Fruit fly (Drosophila melanogaster) whole organism, embryonic: ENCODE measurements around the gene CG1764.

Source experiments
- B-H2 ChIP-seq: fragments of 200-800 bp; sonication (Bioruptor generic); optimal IDR thresholded peaks from 2 replicates; lab custom pipeline; 2018; ENCODE audit warnings: missing biosample characterization, mild to moderate bottlenecking, missing genetic modification characterization
- CG10431 ChIP-seq: fragments of 200-800 bp; sonication (Bioruptor generic); optimal IDR thresholded peaks from 3 replicates; lab custom pipeline; 2018; ENCODE audit warnings: missing biosample characterization, mild to moderate bottlenecking, missing genetic modification characterization
- CG12071 ChIP-seq: fragments of 200-800 bp; sonication (Bioruptor generic); optimal IDR thresholded peaks from 3 replicates; lab custom pipeline; 2018; ENCODE audit warnings: missing biosample characterization, mild to moderate bottlenecking, missing genetic modification characterization
- CG12104 ChIP-seq: fragments of 200-800 bp; sonication (Bioruptor generic); optimal IDR thresholded peaks from 3 replicates; lab custom pipeline; 2016; ENCODE audit warnings: missing biosample characterization, missing genetic modification characterization
- CG14860 ChIP-seq: fragments of 200-800 bp; sonication (Bioruptor generic); IDR thresholded peaks from 3 replicates; pipeline ENCODE4 v1.3.6; 2022; ENCODE audit warnings: missing biosample characterization, missing genetic modification characterization; ENCODE audit not compliant: partially characterized antibody
- CG16779 ChIP-seq: fragments of 200-800 bp; sonication (Bioruptor generic); IDR thresholded peaks from 2 replicates; pipeline ENCODE4 v1.3.6; 2022; ENCODE audit warnings: missing biosample characterization, missing genetic modification characterization
- CG16813 ChIP-seq: fragments of 200-800 bp; sonication (Bioruptor generic); IDR thresholded peaks from 3 replicates; pipeline ENCODE4 v1.3.6; 2022; ENCODE audit warnings: missing biosample characterization, missing genetic modification characterization; ENCODE audit not compliant: partially characterized antibody
- CG17612 ChIP-seq: fragments of 200-800 bp; sonication (Bioruptor generic); IDR thresholded peaks from 2 replicates; pipeline ENCODE4 v1.3.6; 2022; ENCODE audit warnings: missing biosample characterization, missing genetic modification characterization
- CG18599 ChIP-seq: fragments of 200-800 bp; sonication (Bioruptor generic); optimal IDR thresholded peaks from 3 replicates; lab custom pipeline; 2017; ENCODE audit warnings: missing biosample characterization, missing genetic modification characterization, mild to moderate bottlenecking, moderate library complexity, missing genetic modification reagents
- CG18764 ChIP-seq: fragments of 200-800 bp; sonication (Bioruptor generic); optimal IDR thresholded peaks from 3 replicates; lab custom pipeline; 2016; ENCODE audit warnings: missing biosample characterization, missing genetic modification characterization
- CG2712 ChIP-seq: fragments of 200-800 bp; optimal IDR thresholded peaks from 3 replicates; lab custom pipeline; 2019; ENCODE audit warnings: missing biosample characterization, mild to moderate bottlenecking, missing genetic modification characterization, moderate library complexity
- CG30020 ChIP-seq: fragments of 200-800 bp; optimal IDR thresholded peaks from 2 replicates; lab custom pipeline; 2019; ENCODE audit warnings: missing biosample characterization, mild to moderate bottlenecking, missing genetic modification characterization, moderate library complexity
- CG34376 ChIP-seq: fragments of 200-800 bp; sonication (Bioruptor generic); optimal IDR thresholded peaks from 2 replicates; lab custom pipeline; 2018; ENCODE audit warnings: missing biosample characterization, mild to moderate bottlenecking, missing genetic modification characterization
- CG43689 ChIP-seq: fragments of 200-800 bp; sonication (Bioruptor generic); IDR thresholded peaks from 2 replicates; pipeline ENCODE4 v1.3.6; 2022; ENCODE audit warnings: missing biosample characterization, missing genetic modification characterization
- CG6854 ChIP-seq: fragments of 200-800 bp; sonication (Bioruptor generic); optimal IDR thresholded peaks from 3 replicates; lab custom pipeline; 2017; ENCODE audit warnings: missing biosample characterization, mild to moderate bottlenecking, missing genetic modification characterization
- CG7786 ChIP-seq: fragments of 200-800 bp; sonication (Bioruptor generic); optimal IDR thresholded peaks from 2 replicates; lab custom pipeline; 2016; ENCODE audit warnings: missing biosample characterization, missing genetic modification characterization
- CG7839 ChIP-seq: fragments of 200-800 bp; sonication (Bioruptor generic); optimal IDR thresholded peaks from 3 replicates; lab custom pipeline; 2018; ENCODE audit warnings: missing biosample characterization, mild to moderate bottlenecking, missing genetic modification characterization, moderate library complexity
- CG8089 ChIP-seq: fragments of 200-800 bp; sonication (Bioruptor generic); optimal IDR thresholded peaks from 3 replicates; lab custom pipeline; 2016; ENCODE audit warnings: missing biosample characterization, missing genetic modification characterization
- CG8290 ChIP-seq, 3 experiments: fragments of 200-800 bp; sonication (Bioruptor generic); optimal IDR thresholded peaks; 2 replicates each; lab custom pipeline; 2016 to 2019; ENCODE audit warnings: missing biosample characterization in 3 of 3, missing genetic modification characterization in 3 of 3, mild to moderate bottlenecking in 2 of 3, moderate library complexity in 1 of 3
- CG8944 ChIP-seq: fragments of 200-800 bp; sonication (Bioruptor generic); optimal IDR thresholded peaks from 3 replicates; lab custom pipeline; 2016; ENCODE audit warnings: missing biosample characterization, missing genetic modification characterization
- CHES-1-like ChIP-seq: fragments of 200-800 bp; sonication (Bioruptor generic); optimal IDR thresholded peaks from 2 replicates; lab custom pipeline; 2016; ENCODE audit warnings: missing biosample characterization, missing genetic modification characterization
- CTCF ChIP-seq: fragments of 200-800 bp; sonication (Bioruptor generic); optimal IDR thresholded peaks from 2 replicates; lab custom pipeline; 2017; ENCODE audit warnings: missing biosample characterization, mild to moderate bottlenecking, missing genetic modification characterization, moderate library complexity
- CoRest ChIP-seq: fragments of 200-800 bp; sonication (Bioruptor generic); optimal IDR thresholded peaks from 3 replicates; lab custom pipeline; 2018; ENCODE audit warnings: missing biosample characterization, mild to moderate bottlenecking, missing genetic modification characterization, moderate library complexity
- Dip2 ChIP-seq: fragments of 200-800 bp; sonication (Bioruptor generic); IDR thresholded peaks from 2 replicates; pipeline ENCODE4 v1.3.6; 2022; ENCODE audit warnings: missing biosample characterization, missing genetic modification characterization
- Drgx ChIP-seq: fragments of 200-800 bp; sonication (Bioruptor generic); IDR thresholded peaks from 2 replicates; pipeline ENCODE4 v1.3.6; 2022; ENCODE audit warnings: missing biosample characterization, missing genetic modification characterization
- GATAe ChIP-seq: fragments of 200-800 bp; sonication (Bioruptor generic); conservative IDR thresholded peaks from 2 replicates; pipeline ENCODE4 v1.3.6; 2022; ENCODE audit warnings: missing biosample characterization, missing genetic modification characterization
- Med ChIP-seq: fragments of 200-800 bp; sonication (Bioruptor generic); peaks from one replicate; lab custom pipeline; 2016; ENCODE audit warnings: missing biosample characterization, missing genetic modification characterization, mild to moderate bottlenecking, inconsistent platforms, moderate library complexity
- NC2α ChIP-seq: fragments of 200-800 bp; sonication (Bioruptor generic); optimal IDR thresholded peaks from 2 replicates; lab custom pipeline; 2016; ENCODE audit warnings: missing biosample characterization, missing genetic modification characterization
- NfI ChIP-seq: fragments of 200-800 bp; sonication (Bioruptor generic); optimal IDR thresholded peaks from 3 replicates; lab custom pipeline; 2018; ENCODE audit warnings: missing biosample characterization, mild to moderate bottlenecking, missing genetic modification characterization, moderate library complexity
- Optix ChIP-seq: fragments of 200-800 bp; sonication (Bioruptor generic); IDR thresholded peaks from 3 replicates; pipeline ENCODE4 v1.3.6; 2022; ENCODE audit warnings: missing biosample characterization, missing genetic modification characterization
- Ravus ChIP-seq: fragments of 200-800 bp; sonication (Bioruptor generic); IDR thresholded peaks from 2 replicates; pipeline ENCODE4 v1.3.6; 2022; ENCODE audit warnings: missing biosample characterization, missing genetic modification characterization
- ab ChIP-seq: fragments of 200-800 bp; sonication (Bioruptor generic); optimal IDR thresholded peaks from 2 replicates; lab custom pipeline; 2016; ENCODE audit warnings: missing biosample characterization, missing genetic modification characterization
- chif ChIP-seq, 2 experiments: fragments of 200-800 bp; sonication (Bioruptor generic); optimal IDR thresholded peaks; 3 replicates each; lab custom pipeline; 2016; ENCODE audit warnings: missing biosample characterization in 2 of 2, missing genetic modification characterization in 2 of 2
- danr ChIP-seq: fragments of 200-800 bp; sonication (Bioruptor generic); IDR thresholded peaks from 2 replicates; pipeline ENCODE4 v1.3.6; 2022; ENCODE audit warnings: missing biosample characterization, missing genetic modification characterization
- dati ChIP-seq: fragments of 200-800 bp; sonication (Bioruptor generic); IDR thresholded peaks from 2 replicates; pipeline ENCODE4 v1.3.6; 2022; ENCODE audit warnings: missing biosample characterization, missing genetic modification characterization
- dm ChIP-seq: fragments of 200-800 bp; sonication (Bioruptor generic); optimal IDR thresholded peaks from 3 replicates; lab custom pipeline; 2016; ENCODE audit warnings: missing biosample characterization, missing genetic modification characterization
- ftz-f1 ChIP-seq: fragments of 200-800 bp; sonication (Bioruptor generic); optimal IDR thresholded peaks from 2 replicates; lab custom pipeline; 2016; ENCODE audit warnings: missing biosample characterization, missing genetic modification characterization
- gsb ChIP-seq: fragments of 200-800 bp; sonication (Bioruptor generic); IDR thresholded peaks from 2 replicates; pipeline ENCODE4 v1.3.6; 2022; ENCODE audit warnings: missing biosample characterization, missing genetic modification characterization
- gsb-n ChIP-seq: fragments of 200-800 bp; sonication (Bioruptor generic); optimal IDR thresholded peaks from 3 replicates; lab custom pipeline; 2018; ENCODE audit warnings: missing biosample characterization, mild to moderate bottlenecking, missing genetic modification characterization
- gt ChIP-seq: fragments of 200-800 bp; sonication (Bioruptor generic); IDR thresholded peaks from 2 replicates; pipeline ENCODE4 v1.3.6; 2022; ENCODE audit warnings: missing biosample characterization, missing genetic modification characterization
- jumu ChIP-seq: fragments of 200-800 bp; sonication (Bioruptor generic); optimal IDR thresholded peaks from 3 replicates; lab custom pipeline; 2016; ENCODE audit warnings: missing biosample characterization, missing genetic modification characterization
- lab ChIP-seq: fragments of 200-800 bp; sonication (Bioruptor generic); optimal IDR thresholded peaks from 3 replicates; lab custom pipeline; 2017; ENCODE audit warnings: missing biosample characterization, missing genetic modification characterization, mild to moderate bottlenecking, moderate library complexity, missing genetic modification reagents
- p53 ChIP-seq: fragments of 200-800 bp; sonication (Bioruptor generic); optimal IDR thresholded peaks from 2 replicates; lab custom pipeline; 2016; ENCODE audit warnings: missing biosample characterization, missing genetic modification characterization
- phol ChIP-seq: fragments of 200-800 bp; sonication (Bioruptor generic); optimal IDR thresholded peaks from 3 replicates; lab custom pipeline; 2018; ENCODE audit warnings: missing biosample characterization, mild to moderate bottlenecking, missing genetic modification characterization, moderate library complexity
- sisA ChIP-seq: fragments of 200-800 bp; sonication (Bioruptor generic); IDR thresholded peaks from 2 replicates; pipeline ENCODE4 v1.3.6; 2022; ENCODE audit warnings: missing biosample characterization, missing genetic modification characterization
- slou ChIP-seq: fragments of 200-800 bp; sonication (Bioruptor generic); optimal IDR thresholded peaks from 3 replicates; lab custom pipeline; 2016; ENCODE audit warnings: missing biosample characterization, missing genetic modification characterization
- tio ChIP-seq: fragments of 200-800 bp; sonication (Bioruptor generic); optimal IDR thresholded peaks from 2 replicates; lab custom pipeline; 2017; ENCODE audit warnings: missing biosample characterization, missing genetic modification characterization, inconsistent platforms
- usp ChIP-seq: fragments of >200 bp; optimal IDR thresholded peaks from 2 replicates; lab custom pipeline; 2017; ENCODE audit warnings: missing biosample characterization, missing genetic modification characterization
- zen2 ChIP-seq: fragments of 200-800 bp; sonication (Bioruptor generic); IDR thresholded peaks from 3 replicates; pipeline ENCODE4 v1.3.6; 2022; ENCODE audit warnings: missing biosample characterization, missing genetic modification characterization; ENCODE audit not compliant: partially characterized antibody

The CG1764 gene

DNA sequence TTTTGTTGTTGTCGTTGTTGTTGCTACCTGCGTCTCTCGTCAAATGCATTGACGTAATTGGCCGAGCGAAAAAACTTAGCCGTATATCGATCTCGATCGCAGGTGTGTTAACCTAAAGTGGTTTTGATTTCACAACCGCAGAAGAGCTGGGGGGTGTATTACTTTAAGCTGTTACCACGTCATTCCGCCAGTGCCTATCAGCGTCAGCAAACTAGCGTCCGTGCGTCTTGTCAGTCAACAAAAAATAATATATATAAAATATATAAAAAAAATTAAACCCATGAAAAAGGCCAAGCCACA is at the start of gene CG1764:
TSS of gene CG1764 (minus strand) at position 101 of the 300 bp plus-strand sequence.
- TF ChIP-seq Med (GFP tag; lab: Kevin White, UChicago) (peak; percentile 46), GATAe (GFP tag; lab: Robert Waterston, UW) (no peak)

DNA sequence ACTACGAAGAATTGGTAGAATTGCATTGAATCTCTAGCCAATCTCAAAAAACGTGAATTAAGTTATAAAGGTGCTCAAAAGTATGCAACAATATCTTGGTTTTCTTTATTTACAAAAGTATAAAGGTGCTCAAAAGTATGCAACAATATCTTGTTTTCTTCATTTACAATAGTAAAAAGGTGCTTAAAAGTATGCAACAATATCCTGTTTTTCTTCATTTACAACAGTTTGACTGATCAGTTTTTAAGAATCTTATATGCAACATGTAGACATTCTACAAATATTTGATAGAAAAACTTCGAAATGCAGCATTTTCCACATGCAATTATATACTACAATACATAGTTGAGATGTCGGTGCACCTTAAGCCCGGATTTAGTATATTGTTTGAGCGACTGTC is 44.8 kb upstream of the CG1764 start:
- TF ChIP-seq CG8290 (GFP tag; optimal IDR thresholded peaks at IDR 0.05; lab: Kevin White, UChicago) (peak; percentile 76), CG8290 (tag; optimal IDR thresholded peaks at IDR 0.05; lab: Kevin White, UChicago) (peak in 1 of 2 experiments; percentile 94), CG34376 (GFP tag; lab: Kevin White, UChicago) (no peak), CG17612 (GFP tag; lab: Robert Waterston, UW) (peak; percentile 29; the same call in 1 of the 2 replicates)

DNA sequence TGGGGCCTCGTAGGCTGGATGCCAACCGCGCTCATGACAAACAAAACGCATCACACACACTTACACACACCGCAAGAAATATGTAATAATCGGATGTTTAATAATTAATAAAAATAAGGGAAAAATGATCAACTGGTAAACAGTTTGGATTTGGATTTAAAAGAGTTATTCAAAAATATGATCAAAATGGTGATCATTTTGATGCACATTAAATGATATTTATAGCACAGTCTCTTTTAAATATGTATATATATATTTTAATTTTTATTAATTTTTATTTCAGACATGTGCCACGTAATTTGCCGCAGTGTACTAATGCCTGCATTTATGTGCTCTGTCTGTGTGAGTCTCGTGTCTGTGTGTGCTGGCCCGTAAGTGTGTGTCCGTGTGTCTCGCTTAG is 43.1 kb upstream of the CG1764 start:
- TF ChIP-seq B-H2 (GFP tag; lab: Kevin White, UChicago), result no peak
- no peak for TF ChIP-seq CG12071
- no peak for TF ChIP-seq NfI (GFP tag; lab: Kevin White, UChicago)
- no peak for TF ChIP-seq phol (tag; lab: Kevin White, UChicago)
- no peak for TF ChIP-seq CG8944 (GFP tag; lab: Kevin White, UChicago)
- TF ChIP-seq CG10431 (GFP tag; lab: Kevin White, UChicago), result no peak
- no peak for TF ChIP-seq Ravus (GFP tag; lab: Robert Waterston, UW)
- TF ChIP-seq CG7786 (GFP tag; lab: Kevin White, UChicago), result no peak
- TF ChIP-seq CG14860 (GFP tag; lab: Robert Waterston, UW), result 0 out of 3 replicates have a peak, but pooled peaks have one; percentile 20
- TF ChIP-seq CTCF, result no peak
- no peak for TF ChIP-seq Optix
- TF ChIP-seq Drgx (GFP tag; lab: Robert Waterston, UW), result 0 out of 2 replicates have a peak, but pooled peaks have one; percentile 21
- TF ChIP-seq CG18764 (GFP tag; lab: Kevin White, UChicago), result no peak
- TF ChIP-seq Dip2 (GFP tag; lab: Robert Waterston, UW), result no peak
- TF ChIP-seq gsb (GFP tag; lab: Robert Waterston, UW), result no peak
- TF ChIP-seq lab (GFP tag; lab: Kevin White, UChicago), result peak; percentile 21
- TF ChIP-seq CG16813 (GFP tag; lab: Robert Waterston, UW), result no peak
- TF ChIP-seq CoRest, result no peak
- TF ChIP-seq dati (GFP tag; lab: Robert Waterston, UW), result no peak
- TF ChIP-seq usp (GFP tag; lab: Kevin White, UChicago), result no peak
- TF ChIP-seq gt, result no peak
- no peak for TF ChIP-seq CG6854 (GFP tag; lab: Kevin White, UChicago)
- TF ChIP-seq CG16779 (GFP tag; lab: Robert Waterston, UW), result no peak
- no peak for TF ChIP-seq p53 (GFP tag; lab: Kevin White, UChicago)
- TF ChIP-seq chif (GFP tag; optimal IDR thresholded peaks at IDR 0.05; lab: Kevin White, UChicago), result no peak
- TF ChIP-seq CG43689 (GFP tag; lab: Robert Waterston, UW), result no peak
- no peak for TF ChIP-seq CG30020 (tag; lab: Kevin White, UChicago)
- TF ChIP-seq CG12104 (GFP tag; lab: Kevin White, UChicago), result no peak
- no peak for TF ChIP-seq zen2
- TF ChIP-seq sisA (GFP tag; lab: Robert Waterston, UW), result no peak
- no peak for TF ChIP-seq slou (GFP tag; lab: Kevin White, UChicago)
- TF ChIP-seq ftz-f1 (GFP tag; lab: Kevin White, UChicago), result no peak
- no peak for TF ChIP-seq CHES-1-like
- no peak for TF ChIP-seq tio (GFP tag; lab: Kevin White, UChicago)
- no peak for TF ChIP-seq danr (GFP tag; lab: Robert Waterston, UW)
- peak; percentile 40 for TF ChIP-seq CG18599 (GFP tag; lab: Kevin White, UChicago)
- peak; percentile 8 for TF ChIP-seq CG7839 (tag; lab: Kevin White, UChicago)
- TF ChIP-seq CG2712 (tag; lab: Kevin White, UChicago), result no peak
- TF ChIP-seq CG8089, result no peak
- no peak for TF ChIP-seq ab (GFP tag; lab: Kevin White, UChicago)
- no peak for TF ChIP-seq Med (GFP tag; lab: Kevin White, UChicago)
- TF ChIP-seq jumu (GFP tag; lab: Kevin White, UChicago), result no peak
- TF ChIP-seq NC2α (GFP tag; lab: Kevin White, UChicago), result no peak
- no peak for TF ChIP-seq dm
- TF ChIP-seq gsb-n (tag; lab: Kevin White, UChicago), result no peak
